Worm (Caenorhabditis elegans) whole organism, L2 larva: ENCODE data around the gene W08A12.2.

Source experiments
- C34F6.9 ChIP-seq: fragments of 150-350 bp; optimal IDR thresholded peaks from 2 replicates; lab custom pipeline; 2014; ENCODE audit warnings: missing biosample characterization, missing genetic modification characterization
- F13H6.1 ChIP-seq: sonication (generic microtip); optimal IDR thresholded peaks from 2 replicates; lab custom pipeline; 2016; ENCODE audit warnings: missing genetic modification characterization, missing compliant biosample characterization
- alr-1 ChIP-seq: fragments of 150-350 bp; optimal IDR thresholded peaks from 2 replicates; lab custom pipeline; 2014; ENCODE audit warnings: missing biosample characterization, missing genetic modification characterization
- aly-2 ChIP-seq: fragments of 150-350 bp; optimal IDR thresholded peaks from 2 replicates; lab custom pipeline; 2014; ENCODE audit warnings: missing biosample characterization, missing genetic modification characterization
- ama-1 ChIP-seq: fragments of 150-350 bp; optimal IDR thresholded peaks from 2 replicates; lab custom pipeline; 2018; ENCODE audit warnings: inconsistent platforms
- blmp-1 ChIP-seq: sonication (generic microtip); optimal IDR thresholded peaks from 2 replicates; lab custom pipeline; 2017; ENCODE audit warnings: missing genetic modification characterization, mild to moderate bottlenecking, missing compliant biosample characterization, antibody characterized with exemption, moderate library complexity; ENCODE audit not compliant: insufficient read depth
- ceh-16 ChIP-seq: fragments of 150-350 bp; optimal IDR thresholded peaks from 2 replicates; lab custom pipeline; 2014; ENCODE audit warnings: missing biosample characterization, missing genetic modification characterization
- ceh-82 ChIP-seq: fragments of 150-350 bp; optimal IDR thresholded peaks from 2 replicates; lab custom pipeline; 2014; ENCODE audit warnings: missing biosample characterization, missing genetic modification characterization
- crh-2 ChIP-seq: sonication (generic microtip); optimal IDR thresholded peaks from 2 replicates; lab custom pipeline; 2017; ENCODE audit warnings: missing biosample characterization, missing genetic modification characterization
- dmd-4 ChIP-seq: sonication (generic microtip); optimal IDR thresholded peaks from 2 replicates; lab custom pipeline; 2017; ENCODE audit warnings: missing biosample characterization, missing genetic modification characterization
- egl-27 ChIP-seq: sonication (generic microtip); optimal IDR thresholded peaks from 3 replicates; lab custom pipeline; 2017; ENCODE audit warnings: missing biosample characterization, missing genetic modification reagents, missing genetic modification characterization
- elt-1 ChIP-seq: fragments of 150-350 bp; optimal IDR thresholded peaks from 2 replicates; lab custom pipeline; 2014; ENCODE audit warnings: missing biosample characterization, missing genetic modification characterization
- elt-3 ChIP-seq: sonication (generic microtip); optimal IDR thresholded peaks from 2 replicates; lab custom pipeline; 2017; ENCODE audit warnings: missing biosample characterization, missing genetic modification characterization
- fos-1 ChIP-seq: fragments of 150-350 bp; optimal IDR thresholded peaks from 2 replicates; lab custom pipeline; 2014; ENCODE audit warnings: missing biosample characterization, missing genetic modification characterization
- gmeb-1 ChIP-seq: fragments of 150-350 bp; optimal IDR thresholded peaks from 2 replicates; lab custom pipeline; 2014; ENCODE audit warnings: missing biosample characterization, missing genetic modification characterization
- lin-11 ChIP-seq: fragments of 150-350 bp; sonication (generic microtip); optimal IDR thresholded peaks from 2 replicates; lab custom pipeline; 2014; ENCODE audit warnings: missing biosample characterization, missing genetic modification characterization, inconsistent platforms, mixed read lengths
- lin-13 ChIP-seq: fragments of 150-350 bp; optimal IDR thresholded peaks from 2 replicates; lab custom pipeline; 2014; ENCODE audit warnings: missing biosample characterization, missing genetic modification reagents, missing genetic modification characterization
- lin-39 ChIP-seq: fragments of 150-350 bp; optimal IDR thresholded peaks from 2 replicates; lab custom pipeline; 2014; ENCODE audit warnings: missing biosample characterization, missing genetic modification reagents, missing genetic modification characterization
- lsy-2 ChIP-seq, 2 experiments: fragments of 150-350 bp in 1 of 2; sonication (generic microtip) in 1 of 2; optimal IDR thresholded peaks; 2 replicates each; lab custom pipeline; 2014 to 2017; ENCODE audit warnings: missing biosample characterization in 2 of 2, missing genetic modification characterization in 2 of 2
- mab-5 ChIP-seq: fragments of 150-350 bp; optimal IDR thresholded peaks from 2 replicates; lab custom pipeline; 2014; ENCODE audit warnings: missing biosample characterization, missing genetic modification characterization
- mbf-1 ChIP-seq: sonication (generic microtip); optimal IDR thresholded peaks from 2 replicates; lab custom pipeline; 2017; ENCODE audit warnings: missing biosample characterization, missing genetic modification characterization
- mdl-1 ChIP-seq, 2 experiments: fragments of 150-350 bp in 1 of 2; sonication (generic microtip) in 1 of 2; optimal IDR thresholded peaks; 2 replicates each; lab custom pipeline; 2017; ENCODE audit warnings: missing biosample characterization in 2 of 2, missing genetic modification characterization in 2 of 2
- nhr-11 ChIP-seq: fragments of 150-350 bp; optimal IDR thresholded peaks from 2 replicates; lab custom pipeline; 2014; ENCODE audit warnings: missing biosample characterization, missing genetic modification characterization
- nhr-12 ChIP-seq: fragments of 150-350 bp; optimal IDR thresholded peaks from 2 replicates; lab custom pipeline; 2014; ENCODE audit warnings: missing biosample characterization, missing genetic modification characterization
- nhr-129 ChIP-seq: fragments of 150-350 bp; optimal IDR thresholded peaks from 2 replicates; lab custom pipeline; 2014; ENCODE audit warnings: missing biosample characterization, missing genetic modification characterization
- nhr-21 ChIP-seq: fragments of 150-350 bp; optimal IDR thresholded peaks from 2 replicates; lab custom pipeline; 2014; ENCODE audit warnings: missing biosample characterization, missing genetic modification characterization
- nhr-23 ChIP-seq: fragments of 150-350 bp; optimal IDR thresholded peaks from 2 replicates; lab custom pipeline; 2014; ENCODE audit warnings: missing biosample characterization, missing genetic modification reagents, missing genetic modification characterization
- nhr-237 ChIP-seq: fragments of 150-350 bp; optimal IDR thresholded peaks from 2 replicates; lab custom pipeline; 2014; ENCODE audit warnings: missing biosample characterization, missing genetic modification characterization
- nhr-25 ChIP-seq: fragments of 150-350 bp; sonication (generic microtip); optimal IDR thresholded peaks from 3 replicates; lab custom pipeline; 2014; ENCODE audit warnings: missing biosample characterization, missing genetic modification characterization
- nhr-6 ChIP-seq: fragments of 150-350 bp; optimal IDR thresholded peaks from 2 replicates; lab custom pipeline; 2014; ENCODE audit warnings: missing biosample characterization, missing genetic modification characterization
- nhr-77 ChIP-seq: fragments of 150-350 bp; optimal IDR thresholded peaks from 2 replicates; lab custom pipeline; 2014; ENCODE audit warnings: missing biosample characterization, missing genetic modification characterization
- peb-1 ChIP-seq: fragments of 150-350 bp; optimal IDR thresholded peaks from 2 replicates; lab custom pipeline; 2014; ENCODE audit warnings: missing biosample characterization, missing genetic modification characterization
- sem-4 ChIP-seq: fragments of 150-350 bp; optimal IDR thresholded peaks from 2 replicates; lab custom pipeline; 2014; ENCODE audit warnings: missing biosample characterization, missing genetic modification reagents, missing genetic modification characterization
- skn-1 ChIP-seq: sonication (generic microtip); optimal IDR thresholded peaks from 2 replicates; lab custom pipeline; 2017; ENCODE audit warnings: missing biosample characterization, missing genetic modification characterization
- sma-9 ChIP-seq, 2 experiments: fragments of 150-350 bp in 1 of 2; sonication (generic microtip) in 1 of 2; optimal IDR thresholded peaks; 2 replicates each; lab custom pipeline; 2014 to 2016; ENCODE audit warnings: missing genetic modification characterization in 2 of 2, mild to moderate bottlenecking in 1 of 2, missing biosample characterization in 1 of 2, missing compliant biosample characterization in 1 of 2, missing genetic modification reagents in 1 of 2, moderate library complexity in 1 of 2
- snpc-4 ChIP-seq: fragments of 150-350 bp; optimal IDR thresholded peaks from 2 replicates; lab custom pipeline; 2014; ENCODE audit warnings: missing biosample characterization, missing genetic modification characterization
- unc-39 ChIP-seq: fragments of 150-350 bp; optimal IDR thresholded peaks from 2 replicates; lab custom pipeline; 2014; ENCODE audit warnings: missing biosample characterization, missing genetic modification characterization
- unc-55 ChIP-seq: fragments of 150-350 bp; sonication (generic microtip); optimal IDR thresholded peaks from 3 replicates; lab custom pipeline; 2014; ENCODE audit warnings: missing biosample characterization, missing genetic modification reagents, missing genetic modification characterization
- zag-1 ChIP-seq: fragments of 150-350 bp; optimal IDR thresholded peaks from 2 replicates; lab custom pipeline; 2014; ENCODE audit warnings: missing biosample characterization, missing genetic modification characterization
- ztf-4 ChIP-seq: fragments of 150-350 bp; optimal IDR thresholded peaks from 2 replicates; lab custom pipeline; 2014; ENCODE audit warnings: missing biosample characterization, missing genetic modification characterization

W08A12.2 gene

DNA sequence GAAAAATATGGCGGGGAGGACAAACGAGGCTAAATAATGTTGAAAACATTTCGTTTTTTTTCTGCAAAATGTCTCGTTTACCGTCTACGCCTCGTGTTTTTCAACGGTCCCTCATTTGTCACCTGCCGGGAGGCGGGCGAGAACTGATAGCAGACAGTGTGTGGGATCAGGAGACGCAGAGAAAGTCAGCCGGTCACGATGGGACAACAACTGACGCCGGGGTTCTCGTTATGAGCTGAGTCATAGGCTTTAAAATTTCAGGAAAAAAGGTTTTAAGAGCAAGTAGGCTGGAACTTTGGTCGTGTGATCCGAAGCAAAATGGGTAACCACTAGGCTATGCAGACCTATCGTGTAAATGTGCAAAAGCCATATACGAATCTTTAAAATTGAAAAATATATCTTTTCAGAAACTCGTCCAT, at the start of gene W08A12.2:
Gene W08A12.2 (minus strand): TSS at position 103 of the 419 bp plus-strand sequence.
- TF ChIP-seq unc-55 (GFP tag; lab: Kevin White, UChicago) = no peak
- TF ChIP-seq F13H6.1 (tag; lab: Kevin White, UChicago) = peak; percentile 69
- peak; percentile 9 for TF ChIP-seq mab-5
- TF ChIP-seq sma-9 (GFP tag; optimal IDR thresholded peaks at IDR 0.05; lab: Kevin White, UChicago) = peak; percentile 62
- TF ChIP-seq sma-9 (tag; optimal IDR thresholded peaks at IDR 0.05; lab: Kevin White, UChicago) = no peak
- peak in 1 of 2 experiments; percentile 29 for TF ChIP-seq lsy-2 (tag; optimal IDR thresholded peaks at IDR 0.05; lab: Kevin White, UChicago)
- TF ChIP-seq, all 48 proteins: peak for 4

DNA sequence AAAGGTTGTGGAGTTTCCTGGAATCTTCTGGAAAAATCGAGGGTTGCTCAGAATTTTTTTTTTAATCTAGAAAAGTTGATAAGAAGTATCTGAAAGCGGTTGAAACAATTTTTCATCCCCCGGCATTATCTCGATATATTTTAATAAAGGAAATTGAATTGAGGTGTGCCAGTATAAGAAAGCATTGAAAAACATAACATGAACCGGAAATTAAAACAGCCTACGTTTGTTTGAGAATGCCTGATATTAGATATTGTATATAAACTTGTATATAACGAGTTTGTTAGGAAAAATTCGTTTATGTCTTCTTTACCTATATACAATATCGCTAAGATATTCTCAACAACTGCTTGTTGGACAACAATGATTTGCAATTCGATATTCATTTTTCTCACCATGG, 39.1 kb upstream of the W08A12.2 start, which contains the start of gene str-30:
Gene str-30 (plus strand): TSS at position 301 of the 400 bp plus-strand sequence.
- TF ChIP-seq elt-1 = no peak
- no peak for TF ChIP-seq snpc-4 (tag; lab: Kevin White, UChicago)
- TF ChIP-seq lin-39 = no peak
- TF ChIP-seq lin-11 = no peak
- TF ChIP-seq zag-1 = no peak
- TF ChIP-seq nhr-6 = no peak
- TF ChIP-seq ama-1 (lab: Kevin White, UChicago) = no peak
- TF ChIP-seq elt-3 (tag; lab: Kevin White, UChicago) = no peak
- no peak for TF ChIP-seq ceh-82 (tag; lab: Kevin White, UChicago)
- TF ChIP-seq nhr-237 (tag; lab: Kevin White, UChicago) = no peak
- TF ChIP-seq gmeb-1 (tag; lab: Kevin White, UChicago) = no peak
- TF ChIP-seq fos-1 (tag; lab: Kevin White, UChicago) = no peak
- no peak for TF ChIP-seq nhr-129 (tag; lab: Kevin White, UChicago)
- no peak for TF ChIP-seq sem-4 (tag; lab: Kevin White, UChicago)
- no peak for TF ChIP-seq nhr-25
- TF ChIP-seq C34F6.9 (tag; lab: Kevin White, UChicago) = no peak
- no peak for TF ChIP-seq nhr-11 (tag; lab: Kevin White, UChicago)
- TF ChIP-seq nhr-21 (tag; lab: Kevin White, UChicago) = no peak
- TF ChIP-seq lin-13 (GFP tag; lab: Kevin White, UChicago) = no peak

DNA sequence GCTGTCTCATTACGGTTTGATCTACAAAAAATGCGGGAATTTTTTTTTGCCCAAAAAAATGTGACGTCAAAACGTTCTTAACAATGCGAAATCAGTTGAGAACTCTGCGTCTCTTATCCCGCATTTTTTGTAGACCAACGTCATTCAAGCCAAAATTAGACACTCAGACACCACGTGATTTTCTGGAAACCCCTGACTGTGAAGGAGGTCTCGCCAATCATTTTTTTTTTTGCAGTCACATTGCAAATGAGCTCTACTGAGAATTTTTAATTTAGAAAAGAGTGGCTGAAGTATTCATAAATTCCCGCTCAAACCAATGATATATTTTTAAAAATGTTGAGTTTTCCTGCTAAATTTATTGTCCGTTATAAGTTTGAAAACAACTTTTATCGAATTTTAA, 32.8 kb upstream of the W08A12.2 start:
- no peak for TF ChIP-seq mbf-1 (tag; lab: Kevin White, UChicago)
- TF ChIP-seq ceh-16 (tag; lab: Kevin White, UChicago) = no peak
- TF ChIP-seq aly-2 (tag; lab: Kevin White, UChicago) = no peak
- TF ChIP-seq peb-1 (tag; lab: Kevin White, UChicago) = no peak
- TF ChIP-seq blmp-1 = no peak
- no peak for TF ChIP-seq snpc-4 (tag; lab: Kevin White, UChicago)
- no peak for TF ChIP-seq unc-39 (tag; lab: Kevin White, UChicago)
- TF ChIP-seq, all 48 proteins: peak for 0

DNA sequence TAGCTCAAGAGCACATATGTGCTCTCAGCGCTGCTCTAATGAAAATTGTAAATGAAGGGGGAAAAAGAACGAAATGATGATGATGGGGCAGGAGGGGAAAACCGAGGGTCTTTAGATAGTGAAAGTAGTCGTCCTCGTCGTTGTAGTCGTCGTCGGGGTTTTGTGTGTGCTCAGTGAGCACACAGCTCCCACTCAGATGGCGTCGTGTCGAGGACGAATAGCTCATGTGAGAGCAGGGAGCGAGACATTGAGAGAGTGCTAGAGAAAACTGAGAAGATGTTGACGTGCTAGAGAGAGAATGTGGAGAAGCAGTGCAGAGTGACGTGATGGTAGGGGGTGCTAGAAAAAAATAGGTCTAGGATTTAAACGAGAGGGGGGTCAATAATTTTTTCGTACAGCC, 32.1 kb upstream of the W08A12.2 start:
- peak in 1 of 2 experiments; percentile 72 for TF ChIP-seq lsy-2 (tag; optimal IDR thresholded peaks at IDR 0.05; lab: Kevin White, UChicago)
- TF ChIP-seq sem-4 (tag; lab: Kevin White, UChicago) = peak; percentile 3
- peak; percentile 29 to 44 for TF ChIP-seq mdl-1 (tag; optimal IDR thresholded peaks at IDR 0.05; lab: Kevin White, UChicago)
- no peak for TF ChIP-seq skn-1 (tag; lab: Kevin White, UChicago)
- TF ChIP-seq alr-1 (tag; lab: Kevin White, UChicago) = no peak
- no peak for TF ChIP-seq nhr-12 (tag; lab: Kevin White, UChicago)
- no peak for TF ChIP-seq gmeb-1 (tag; lab: Kevin White, UChicago)
- TF ChIP-seq peb-1 (tag; lab: Kevin White, UChicago) = no peak
- TF ChIP-seq ztf-4 (tag; lab: Kevin White, UChicago) = no peak
- TF ChIP-seq nhr-21 (tag; lab: Kevin White, UChicago) = peak; percentile 10
- peak; percentile 37 for TF ChIP-seq ama-1 (lab: Kevin White, UChicago)
- peak; percentile 38 for TF ChIP-seq lin-11
- no peak for TF ChIP-seq nhr-25
- TF ChIP-seq nhr-23 = no peak
- peak; percentile 43 for TF ChIP-seq F13H6.1 (tag; lab: Kevin White, UChicago)
- TF ChIP-seq elt-1 = no peak
- TF ChIP-seq C34F6.9 (tag; lab: Kevin White, UChicago) = peak; percentile 69
- no peak for TF ChIP-seq dmd-4 (tag; lab: Kevin White, UChicago)
- peak; percentile 69 for TF ChIP-seq nhr-129 (tag; lab: Kevin White, UChicago)
- peak; percentile 39 for TF ChIP-seq crh-2 (tag; lab: Kevin White, UChicago)
- TF ChIP-seq nhr-6 = peak; percentile 44
- peak; percentile 31 for TF ChIP-seq lin-13 (GFP tag; lab: Kevin White, UChicago)
- TF ChIP-seq ceh-16 (tag; lab: Kevin White, UChicago) = no peak
- TF ChIP-seq unc-39 (tag; lab: Kevin White, UChicago) = no peak
- peak; percentile 61 for TF ChIP-seq zag-1
- TF ChIP-seq blmp-1 = no peak
- TF ChIP-seq egl-27 (tag; lab: Kevin White, UChicago) = peak; percentile 32
- TF ChIP-seq nhr-77 (tag; lab: Kevin White, UChicago) = no peak
- peak; percentile 30 for TF ChIP-seq sma-9 (GFP tag; optimal IDR thresholded peaks at IDR 0.05; lab: Kevin White, UChicago)
- no peak for TF ChIP-seq sma-9 (tag; optimal IDR thresholded peaks at IDR 0.05; lab: Kevin White, UChicago)
- TF ChIP-seq fos-1 (tag; lab: Kevin White, UChicago) = peak; percentile 2
- TF ChIP-seq mbf-1 (tag; lab: Kevin White, UChicago) = no peak
- peak; percentile 58 for TF ChIP-seq unc-55 (GFP tag; lab: Kevin White, UChicago)
